Worm (Caenorhabditis elegans) whole organism, early embryonic: ENCODE measurements around the gene pcyt-2.2.

Experiments used
- B0310.2 ChIP-seq: sonication (generic microtip); optimal IDR thresholded peaks from 2 replicates; lab custom pipeline; 2016; ENCODE audit warnings: mild to moderate bottlenecking, missing genetic modification characterization, missing compliant biosample characterization
- F13C5.2 ChIP-seq: sonication (generic microtip); optimal IDR thresholded peaks from 2 replicates; lab custom pipeline; 2017; ENCODE audit warnings: mild to moderate bottlenecking, missing genetic modification characterization, inconsistent platforms, missing compliant biosample characterization
- aly-1 ChIP-seq: sonication (generic microtip); optimal IDR thresholded peaks from 2 replicates; lab custom pipeline; 2016; ENCODE audit warnings: missing genetic modification characterization, missing compliant biosample characterization
- ama-1 ChIP-seq: fragments of 150-350 bp; optimal IDR thresholded peaks from 2 replicates; lab custom pipeline; 2014
- ceh-13 ChIP-seq: fragments of 200-800 bp; sonication (Bioruptor generic); optimal IDR thresholded peaks from 2 replicates; lab custom pipeline; 2018; ENCODE audit warnings: mild to moderate bottlenecking, missing genetic modification characterization, missing compliant biosample characterization
- ceh-36 ChIP-seq: sonication (generic microtip); optimal IDR thresholded peaks from 2 replicates; lab custom pipeline; 2016; ENCODE audit warnings: missing genetic modification characterization, inconsistent platforms, missing compliant biosample characterization
- ets-7 ChIP-seq: sonication (generic microtip); optimal IDR thresholded peaks from 2 replicates; lab custom pipeline; 2016; ENCODE audit warnings: missing genotype, missing genetic modification characterization, missing compliant biosample characterization
- flt-1 ChIP-seq: fragments of 200-800 bp; sonication (Bioruptor generic); IDR thresholded peaks from 2 replicates; pipeline ENCODE4 v1.3.6; 2022; ENCODE audit warnings: missing genetic modification characterization, missing compliant biosample characterization
- hmbx-1 ChIP-seq: sonication (generic microtip); optimal IDR thresholded peaks from 2 replicates; lab custom pipeline; 2016; ENCODE audit warnings: mild to moderate bottlenecking, missing genetic modification characterization, missing compliant biosample characterization
- hmg-4 ChIP-seq: fragments of 200-800 bp; sonication (Bioruptor generic); optimal IDR thresholded peaks from 2 replicates; lab custom pipeline; 2018; ENCODE audit warnings: mild to moderate bottlenecking, missing genetic modification characterization, missing compliant biosample characterization
- hnd-1 ChIP-seq: sonication (generic microtip); optimal IDR thresholded peaks from 2 replicates; lab custom pipeline; 2016; ENCODE audit warnings: missing genetic modification characterization, missing compliant biosample characterization
- pes-1 ChIP-seq: fragments of 200-800 bp; sonication (Bioruptor generic); IDR thresholded peaks from 2 replicates; pipeline ENCODE4 v1.3.6; 2022; ENCODE audit warnings: missing genetic modification reagents, missing genetic modification characterization, missing compliant biosample characterization
- scrt-1 ChIP-seq: fragments of 200-800 bp; sonication (Bioruptor generic); IDR thresholded peaks from 2 replicates; pipeline ENCODE4 v1.3.6; 2022; ENCODE audit warnings: missing genetic modification characterization, missing compliant biosample characterization
- sea-1 ChIP-seq: fragments of 200-800 bp; sonication (Bioruptor generic); conservative IDR thresholded peaks from 2 replicates; pipeline ENCODE4 v1.3.6; 2022; ENCODE audit warnings: missing genetic modification characterization, missing compliant biosample characterization
- tbx-11 ChIP-seq: fragments of 200-800 bp; sonication (Bioruptor generic); IDR thresholded peaks from 2 replicates; pipeline ENCODE4 v1.3.6; 2022; ENCODE audit warnings: missing genetic modification characterization, missing compliant biosample characterization
- tbx-37 ChIP-seq: fragments of 200-800 bp; sonication (Bioruptor generic); conservative IDR thresholded peaks from 2 replicates; pipeline ENCODE4 v1.3.6; 2022; ENCODE audit warnings: missing genetic modification reagents, missing genetic modification characterization, missing compliant biosample characterization
- tra-4 ChIP-seq: sonication (generic microtip); optimal IDR thresholded peaks from 2 replicates; lab custom pipeline; 2017; ENCODE audit warnings: missing genetic modification characterization, missing compliant biosample characterization

pcyt-2.2 gene

ce11 chrX:7921130-7921529 lies 37.0 kb downstream of the pcyt-2.2 start:
- TF ChIP-seq B0310.2 (no peak), ceh-13 (GFP tag; lab: Kevin White, UChicago) (no peak), hmbx-1 (tag; lab: Kevin White, UChicago) (no peak), ets-7 (tag; lab: Kevin White, UChicago) (no peak), ama-1 (no peak), flt-1 (GFP tag; lab: Robert Waterston, UW) (no peak), tbx-37 (GFP tag; lab: Robert Waterston, UW) (no peak), hmg-4 (GFP tag; lab: Kevin White, UChicago) (no peak), ceh-36 (tag; lab: Kevin White, UChicago) (no peak), tbx-11 (GFP tag; lab: Robert Waterston, UW) (no peak), hnd-1 (tag; lab: Kevin White, UChicago) (no peak), tra-4 (tag; lab: Kevin White, UChicago) (no peak), sea-1 (GFP tag; lab: Robert Waterston, UW) (no peak), F13C5.2 (tag; lab: Kevin White, UChicago) (no peak), scrt-1 (no peak), aly-1 (tag; lab: Kevin White, UChicago) (no peak), pes-1 (GFP tag; lab: Robert Waterston, UW) (no peak)

ce11 chrX:7925134-7925533 lies 41.0 kb downstream of the pcyt-2.2 start, which contains the start of gene zig-4:
TSS of gene zig-4 (plus strand) at chrX:7925434.
- TF ChIP-seq ets-7 (tag; lab: Kevin White, UChicago) = no peak
- TF ChIP-seq ceh-36 (tag; lab: Kevin White, UChicago) = no peak
- no peak for TF ChIP-seq F13C5.2 (tag; lab: Kevin White, UChicago)
- TF ChIP-seq flt-1 (GFP tag; lab: Robert Waterston, UW) = no peak
- TF ChIP-seq tbx-37 (GFP tag; lab: Robert Waterston, UW) = no peak
- no peak for TF ChIP-seq hmbx-1 (tag; lab: Kevin White, UChicago)
- no peak for TF ChIP-seq hmg-4 (GFP tag; lab: Kevin White, UChicago)
- TF ChIP-seq ceh-13 (GFP tag; lab: Kevin White, UChicago) = no peak
- TF ChIP-seq pes-1 (GFP tag; lab: Robert Waterston, UW) = no peak
- TF ChIP-seq aly-1 (tag; lab: Kevin White, UChicago) = no peak
- no peak for TF ChIP-seq tra-4 (tag; lab: Kevin White, UChicago)
- no peak for TF ChIP-seq hnd-1 (tag; lab: Kevin White, UChicago)
- TF ChIP-seq ama-1 = no peak
- TF ChIP-seq sea-1 (GFP tag; lab: Robert Waterston, UW) = no peak
- no peak for TF ChIP-seq B0310.2

- TF ChIP-seq hmg-4 (GFP tag; lab: Kevin White, UChicago) = no peak
- no peak for TF ChIP-seq flt-1 (GFP tag; lab: Robert Waterston, UW)
- TF ChIP-seq ceh-36 (tag; lab: Kevin White, UChicago) = no peak
- no peak for TF ChIP-seq pes-1 (GFP tag; lab: Robert Waterston, UW)
- TF ChIP-seq tbx-11 (GFP tag; lab: Robert Waterston, UW) = no peak
- TF ChIP-seq tra-4 (tag; lab: Kevin White, UChicago) = no peak
Observed at ce11 chrX:7930450-7930849, 46.4 kb downstream of the pcyt-2.2 start, which contains the start of gene zig-3. TSS of gene zig-3 (plus strand) at chrX:7930750.

ce11 chrX:7932453-7932852 lies 48.4 kb downstream of the pcyt-2.2 start:
- TF ChIP-seq hmbx-1 (tag; lab: Kevin White, UChicago) (no peak), scrt-1 (no peak), B0310.2 (no peak), flt-1 (GFP tag; lab: Robert Waterston, UW) (no peak), ama-1 (no peak), tbx-37 (GFP tag; lab: Robert Waterston, UW) (no peak), F13C5.2 (tag; lab: Kevin White, UChicago) (no peak), sea-1 (GFP tag; lab: Robert Waterston, UW) (no peak), ceh-13 (GFP tag; lab: Kevin White, UChicago) (no peak), hnd-1 (tag; lab: Kevin White, UChicago) (no peak), ets-7 (tag; lab: Kevin White, UChicago) (no peak), tra-4 (tag; lab: Kevin White, UChicago) (no peak), hmg-4 (GFP tag; lab: Kevin White, UChicago) (no peak), pes-1 (GFP tag; lab: Robert Waterston, UW) (no peak), ceh-36 (tag; lab: Kevin White, UChicago) (no peak), tbx-11 (GFP tag; lab: Robert Waterston, UW) (no peak), aly-1 (tag; lab: Kevin White, UChicago) (no peak)
